Fruit fly (Drosophila melanogaster) whole organism, embryonic: Measurements from ENCODE around the gene CG7065.

ENCODE experiments used
- Atf-2 ChIP-seq: fragments of 200-800 bp; sonication (Bioruptor generic); optimal IDR thresholded peaks from 2 replicates; lab custom pipeline; 2016; ENCODE audit warnings: missing biosample characterization, missing genetic modification characterization
- Atf3 ChIP-seq: fragments of 200-800 bp; sonication (Bioruptor generic); optimal IDR thresholded peaks from 3 replicates; lab custom pipeline; 2016; ENCODE audit warnings: missing biosample characterization, missing genetic modification characterization
- CG10654 ChIP-seq: fragments of 200-800 bp; sonication (Bioruptor generic); optimal IDR thresholded peaks from 2 replicates; lab custom pipeline; 2016; ENCODE audit warnings: missing biosample characterization, missing genetic modification characterization
- CG15601 ChIP-seq: fragments of 200-800 bp; sonication (Bioruptor generic); optimal IDR thresholded peaks from 3 replicates; lab custom pipeline; 2019; ENCODE audit warnings: missing biosample characterization, mild to moderate bottlenecking, missing genetic modification characterization, moderate library complexity
- CG1603 ChIP-seq: fragments of 200-800 bp; sonication (Bioruptor generic); optimal IDR thresholded peaks from 2 replicates; lab custom pipeline; 2019; ENCODE audit warnings: missing biosample characterization, mild to moderate bottlenecking, missing genetic modification characterization, moderate library complexity
- CG17385 ChIP-seq: fragments of 200-800 bp; sonication (Bioruptor generic); optimal IDR thresholded peaks from 3 replicates; lab custom pipeline; 2018; ENCODE audit warnings: missing biosample characterization, mild to moderate bottlenecking, missing genetic modification characterization
- CG17802 ChIP-seq: fragments of 200-800 bp; sonication (Bioruptor generic); optimal IDR thresholded peaks from 2 replicates; lab custom pipeline; 2018; ENCODE audit warnings: missing biosample characterization, mild to moderate bottlenecking, missing genetic modification characterization, moderate library complexity
- CG1792 ChIP-seq: fragments of 200-800 bp; sonication (Bioruptor generic); optimal IDR thresholded peaks from 2 replicates; lab custom pipeline; 2016; ENCODE audit warnings: missing biosample characterization, missing genetic modification characterization
- CG1832 ChIP-seq: fragments of 200-800 bp; sonication (Bioruptor generic); optimal IDR thresholded peaks from 2 replicates; lab custom pipeline; 2017; ENCODE audit warnings: missing biosample characterization, mild to moderate bottlenecking, missing genetic modification characterization, inconsistent platforms
- CG18764 ChIP-seq: fragments of 200-800 bp; sonication (Bioruptor generic); optimal IDR thresholded peaks from 3 replicates; lab custom pipeline; 2016; ENCODE audit warnings: missing biosample characterization, missing genetic modification characterization
- CG2202 ChIP-seq: fragments of 200-800 bp; sonication (Bioruptor generic); optimal IDR thresholded peaks from 2 replicates; lab custom pipeline; 2018; ENCODE audit warnings: missing biosample characterization, mild to moderate bottlenecking, missing genetic modification characterization
- CG34224 ChIP-seq: fragments of 200-800 bp; sonication (Bioruptor generic); IDR thresholded peaks from 3 replicates; pipeline ENCODE4 v1.3.6; 2022; ENCODE audit warnings: missing biosample characterization, missing genetic modification characterization; ENCODE audit not compliant: partially characterized antibody
- CG34376 ChIP-seq: fragments of 200-800 bp; sonication (Bioruptor generic); optimal IDR thresholded peaks from 2 replicates; lab custom pipeline; 2018; ENCODE audit warnings: missing biosample characterization, mild to moderate bottlenecking, missing genetic modification characterization
- CG34422 ChIP-seq: fragments of 200-800 bp; sonication (Bioruptor generic); IDR thresholded peaks from 3 replicates; pipeline ENCODE4 v1.3.6; 2022; ENCODE audit warnings: missing biosample characterization, missing genetic modification characterization
- CG4424 ChIP-seq: fragments of 200-800 bp; sonication (Bioruptor generic); optimal IDR thresholded peaks from 3 replicates; lab custom pipeline; 2016; ENCODE audit warnings: missing biosample characterization, missing genetic modification characterization
- CG6683 ChIP-seq: fragments of 200-800 bp; sonication (Bioruptor generic); optimal IDR thresholded peaks from 2 replicates; lab custom pipeline; 2017; ENCODE audit warnings: missing biosample characterization, mild to moderate bottlenecking, missing genetic modification characterization, missing genetic modification reagents
- CG7357 ChIP-seq: fragments of 200-800 bp; sonication (Bioruptor generic); IDR thresholded peaks from 3 replicates; pipeline ENCODE4 v1.3.6; 2022; ENCODE audit warnings: missing biosample characterization, missing genetic modification characterization
- CG7556 ChIP-seq: fragments of 200-800 bp; sonication (Bioruptor generic); optimal IDR thresholded peaks from 2 replicates; lab custom pipeline; 2017; ENCODE audit warnings: missing biosample characterization, mild to moderate bottlenecking, missing genetic modification characterization
- Dll ChIP-seq: fragments of 200-800 bp; sonication (Bioruptor generic); IDR thresholded peaks from 4 replicates; pipeline ENCODE4 v1.3.6; 2022; ENCODE audit warnings: missing biosample characterization, missing genetic modification characterization; ENCODE audit not compliant: partially characterized antibody
- Elba2 ChIP-seq: fragments of 200-800 bp; sonication (Bioruptor generic); optimal IDR thresholded peaks from 3 replicates; lab custom pipeline; 2016; ENCODE audit warnings: missing biosample characterization, missing genetic modification characterization
- Fer3 ChIP-seq: fragments of 200-800 bp; sonication (Bioruptor generic); optimal IDR thresholded peaks from 2 replicates; lab custom pipeline; 2018; ENCODE audit warnings: missing biosample characterization, mild to moderate bottlenecking, missing genetic modification characterization, moderate library complexity
- H15 ChIP-seq: fragments of 200-800 bp; sonication (Bioruptor generic); IDR thresholded peaks from 3 replicates; pipeline ENCODE4 v1.3.6; 2022; ENCODE audit warnings: missing biosample characterization, missing genetic modification characterization
- HHEX ChIP-seq: fragments of 200-800 bp; sonication (Bioruptor generic); optimal IDR thresholded peaks from 3 replicates; lab custom pipeline; 2017; ENCODE audit warnings: missing biosample characterization, mild to moderate bottlenecking, missing genetic modification characterization, missing genetic modification reagents
- Hr78 ChIP-seq, 2 experiments: fragments of 200-800 bp in 1 of 2; fragments of >200 bp in 1 of 2; sonication (Bioruptor generic) in 1 of 2; optimal IDR thresholded peaks; 2 replicates each; lab custom pipeline; 2017 to 2019; ENCODE audit warnings: missing biosample characterization in 2 of 2, missing genetic modification characterization in 2 of 2, mild to moderate bottlenecking in 1 of 2, moderate library complexity in 1 of 2
- Meics ChIP-seq: fragments of 200-800 bp; sonication (Bioruptor generic); optimal IDR thresholded peaks from 2 replicates; lab custom pipeline; 2017; ENCODE audit warnings: missing biosample characterization, mild to moderate bottlenecking, missing genetic modification characterization
- Nf-YC ChIP-seq: fragments of 200-800 bp; optimal IDR thresholded peaks from 3 replicates; lab custom pipeline; 2019; ENCODE audit warnings: missing biosample characterization, mild to moderate bottlenecking, missing genetic modification characterization, moderate library complexity
- Oaz ChIP-seq: fragments of 200-800 bp; sonication (Bioruptor generic); IDR thresholded peaks from 2 replicates; pipeline ENCODE4 v1.3.6; 2022; ENCODE audit warnings: missing biosample characterization, missing genetic modification characterization
- Ravus ChIP-seq: fragments of 200-800 bp; sonication (Bioruptor generic); IDR thresholded peaks from 2 replicates; pipeline ENCODE4 v1.3.6; 2022; ENCODE audit warnings: missing biosample characterization, missing genetic modification characterization
- Usf ChIP-seq: fragments of 200-800 bp; sonication (Bioruptor generic); optimal IDR thresholded peaks from 2 replicates; lab custom pipeline; 2017; ENCODE audit warnings: missing genotype, missing biosample characterization, missing genetic modification characterization
- aop ChIP-seq: fragments of 200-800 bp; sonication (Bioruptor generic); IDR thresholded peaks from 2 replicates; pipeline ENCODE4 v1.3.6; 2022; ENCODE audit warnings: missing biosample characterization, missing genetic modification characterization
- ara ChIP-seq: fragments of 200-800 bp; sonication (Bioruptor generic); IDR thresholded peaks from 2 replicates; pipeline ENCODE4 v1.3.6; 2022; ENCODE audit warnings: missing biosample characterization, missing genetic modification characterization
- az2 ChIP-seq: fragments of 200-800 bp; sonication (Bioruptor generic); optimal IDR thresholded peaks from 3 replicates; lab custom pipeline; 2016; ENCODE audit warnings: missing biosample characterization, missing genetic modification characterization
- dmrt11E ChIP-seq: fragments of 200-800 bp; sonication (Bioruptor generic); optimal IDR thresholded peaks from 3 replicates; lab custom pipeline; 2018; ENCODE audit warnings: missing biosample characterization, mild to moderate bottlenecking, missing genetic modification characterization, moderate library complexity
- en ChIP-seq: fragments of 200-800 bp; sonication (Bioruptor generic); optimal IDR thresholded peaks from 2 replicates; lab custom pipeline; 2016; ENCODE audit warnings: missing biosample characterization, missing genetic modification characterization
- fru ChIP-seq: fragments of >200 bp; optimal IDR thresholded peaks from 2 replicates; lab custom pipeline; 2017
- gem ChIP-seq: fragments of 200-800 bp; sonication (Bioruptor generic); optimal IDR thresholded peaks from 2 replicates; lab custom pipeline; 2019; ENCODE audit warnings: missing biosample characterization, mild to moderate bottlenecking, missing genetic modification characterization, moderate library complexity
- gsb-n ChIP-seq: fragments of 200-800 bp; sonication (Bioruptor generic); optimal IDR thresholded peaks from 3 replicates; lab custom pipeline; 2018; ENCODE audit warnings: missing biosample characterization, mild to moderate bottlenecking, missing genetic modification characterization
- gt ChIP-seq: fragments of 200-800 bp; sonication (Bioruptor generic); IDR thresholded peaks from 2 replicates; pipeline ENCODE4 v1.3.6; 2022; ENCODE audit warnings: missing biosample characterization, missing genetic modification characterization
- hth ChIP-seq: fragments of >200 bp; optimal IDR thresholded peaks from 2 replicates; lab custom pipeline; 2017; ENCODE audit warnings: inconsistent platforms
- jing ChIP-seq: fragments of 200-800 bp; sonication (Bioruptor generic); optimal IDR thresholded peaks from 2 replicates; lab custom pipeline; 2018; ENCODE audit warnings: missing biosample characterization, mild to moderate bottlenecking, missing genetic modification characterization
- jumu ChIP-seq: fragments of 200-800 bp; sonication (Bioruptor generic); optimal IDR thresholded peaks from 3 replicates; lab custom pipeline; 2016; ENCODE audit warnings: missing biosample characterization, missing genetic modification characterization
- lbe ChIP-seq: fragments of 200-800 bp; sonication (Bioruptor generic); optimal IDR thresholded peaks from 2 replicates; lab custom pipeline; 2016; ENCODE audit warnings: missing biosample characterization, mild to moderate bottlenecking, missing genetic modification characterization
- maf-S ChIP-seq: fragments of 200-800 bp; sonication (Bioruptor generic); optimal IDR thresholded peaks from 2 replicates; lab custom pipeline; 2016; ENCODE audit warnings: missing biosample characterization, missing genetic modification characterization
- nerfin-1 ChIP-seq: fragments of 200-800 bp; sonication (Bioruptor generic); optimal IDR thresholded peaks from 3 replicates; lab custom pipeline; 2019; ENCODE audit warnings: missing biosample characterization, mild to moderate bottlenecking, missing genetic modification characterization, moderate library complexity
- otp ChIP-seq: fragments of 200-800 bp; sonication (Bioruptor generic); IDR thresholded peaks from 3 replicates; pipeline ENCODE4, ENCODE4 v1.3.6; 2022; ENCODE audit warnings: missing biosample characterization, missing genetic modification characterization
- salm ChIP-seq: fragments of 200-800 bp; sonication (Bioruptor generic); optimal IDR thresholded peaks from 2 replicates; lab custom pipeline; 2018; ENCODE audit warnings: missing biosample characterization, mild to moderate bottlenecking, missing genetic modification characterization
- sc ChIP-seq, 3 experiments: fragments of >200 bp in 2 of 3; fragments of 200-800 bp in 1 of 3; sonication (Bioruptor generic) in 1 of 3; optimal IDR thresholded peaks; 2 replicates in 2 of 3; 3 replicates in 1 of 3; lab custom pipeline; 2017; ENCODE audit warnings: mild to moderate bottlenecking in 1 of 3, missing biosample characterization in 1 of 3, missing genetic modification characterization in 1 of 3, missing genetic modification reagents in 1 of 3
- slbo ChIP-seq: fragments of 200-800 bp; sonication (Bioruptor generic); IDR thresholded peaks from 2 replicates; pipeline ENCODE4 v1.3.6; 2022; ENCODE audit warnings: missing biosample characterization, missing genetic modification characterization
- sqz ChIP-seq: fragments of 200-800 bp; sonication (Bioruptor generic); optimal IDR thresholded peaks from 3 replicates; lab custom pipeline; 2018; ENCODE audit warnings: missing biosample characterization, mild to moderate bottlenecking, missing genetic modification characterization
- tna ChIP-seq: fragments of 200-800 bp; sonication (Bioruptor generic); IDR thresholded peaks from 2 replicates; pipeline ENCODE4 v1.3.6; 2022; ENCODE audit warnings: missing biosample characterization, missing genetic modification characterization; ENCODE audit not compliant: partially characterized antibody
- wdn ChIP-seq: fragments of 200-800 bp; sonication (Bioruptor generic); IDR thresholded peaks from 2 replicates; pipeline ENCODE4 v1.3.6; 2022; ENCODE audit warnings: missing biosample characterization, missing genetic modification characterization

CG7065 gene

dm6 chrX:9141219-9141618 is 1.1 kb upstream of the CG7065 start (continued):
- TF ChIP-seq CG7357 (GFP tag; lab: Robert Waterston, UW): peak; percentile 72
- peak; percentile 55 for TF ChIP-seq CG15601 (tag; lab: Kevin White, UChicago)
- TF ChIP-seq wdn: peak; percentile 58; the same call in 1 of the 2 replicates
- TF ChIP-seq az2 (GFP tag; lab: Kevin White, UChicago): peak; percentile 75
- TF ChIP-seq CG18764 (GFP tag; lab: Kevin White, UChicago): peak; percentile 13
- TF ChIP-seq CG2202 (tag; lab: Kevin White, UChicago): peak; percentile 38
- TF ChIP-seq gsb-n (tag; lab: Kevin White, UChicago): peak; percentile 60
- TF ChIP-seq Ravus (GFP tag; lab: Robert Waterston, UW): peak; percentile 55
- TF ChIP-seq CG34376: peak; percentile 35
- TF ChIP-seq CG1603 (tag; lab: Kevin White, UChicago): peak; percentile 86
- TF ChIP-seq aop: 0 out of 2 replicates have a peak, but pooled peaks have one; percentile 65
- no peak for TF ChIP-seq CG17385 (GFP tag; lab: Kevin White, UChicago)
- peak; percentile 75 for TF ChIP-seq Oaz (GFP tag; lab: Robert Waterston, UW)
- peak; percentile 79 for TF ChIP-seq dmrt11E (tag; lab: Kevin White, UChicago)
- TF ChIP-seq CG7556: peak; percentile 61
- TF ChIP-seq Hr78 (GFP tag; optimal IDR thresholded peaks at IDR 0.05; lab: Kevin White, UChicago): no peak
- TF ChIP-seq fru (lab: Kevin White, UChicago): no peak
- TF ChIP-seq Atf-2 (GFP tag; lab: Kevin White, UChicago): peak; percentile 68
- TF ChIP-seq otp (GFP tag; lab: Robert Waterston, UW): peak; percentile 88
- TF ChIP-seq Dll: no peak
- peak; percentile 63 for TF ChIP-seq CG1792 (GFP tag; lab: Kevin White, UChicago)
- peak; percentile 85 for TF ChIP-seq gt (GFP tag; lab: Robert Waterston, UW)
- peak; percentile 65 for TF ChIP-seq jumu (GFP tag; lab: Kevin White, UChicago)
- peak; percentile 82 for TF ChIP-seq slbo
- peak; percentile 53 for TF ChIP-seq Fer3 (tag; lab: Kevin White, UChicago)
- TF ChIP-seq ara (GFP tag; lab: Robert Waterston, UW): peak; percentile 90
- TF ChIP-seq CG10654 (GFP tag; lab: Kevin White, UChicago): peak; percentile 64
- no peak for TF ChIP-seq sc (optimal IDR thresholded peaks at IDR 0.05; lab: Kevin White, UChicago)
- peak; percentile 40 for TF ChIP-seq sc (GFP tag; optimal IDR thresholded peaks at IDR 0.05; lab: Kevin White, UChicago)
- no peak for TF ChIP-seq lbe (GFP tag; lab: Kevin White, UChicago)
- TF ChIP-seq H15: peak; percentile 85
- TF ChIP-seq maf-S (GFP tag; lab: Kevin White, UChicago): peak; percentile 37
- peak; percentile 45 for TF ChIP-seq Atf3
- no peak for TF ChIP-seq CG1832 (GFP tag; lab: Kevin White, UChicago)
- TF ChIP-seq CG34224 (GFP tag; lab: Robert Waterston, UW): no peak
- peak; percentile 69 for TF ChIP-seq Meics (GFP tag; lab: Kevin White, UChicago)
- TF ChIP-seq en: no peak
- TF ChIP-seq CG34422 (GFP tag; lab: Robert Waterston, UW): peak; percentile 88
- peak; percentile 20 for TF ChIP-seq CG6683 (GFP tag; lab: Kevin White, UChicago)
- TF ChIP-seq salm (tag; lab: Kevin White, UChicago): peak; percentile 18
- TF ChIP-seq Elba2: no peak
- TF ChIP-seq jing (GFP tag; lab: Kevin White, UChicago): peak; percentile 43
- peak; percentile 77 for TF ChIP-seq gem
- TF ChIP-seq Nf-YC (tag; lab: Kevin White, UChicago): peak; percentile 47
- TF ChIP-seq tna (GFP tag; lab: Robert Waterston, UW): no peak
- peak; percentile 42 for TF ChIP-seq Usf (GFP tag; lab: Kevin White, UChicago)
- peak; percentile 75 for TF ChIP-seq CG4424 (GFP tag; lab: Kevin White, UChicago)
- no peak for TF ChIP-seq hth (lab: Kevin White, UChicago)
- TF ChIP-seq nerfin-1 (tag; lab: Kevin White, UChicago): peak; percentile 93
- TF ChIP-seq CG17802 (tag; lab: Kevin White, UChicago): peak; percentile 43
- peak; percentile 7 for TF ChIP-seq sqz (GFP tag; lab: Kevin White, UChicago)
- peak; percentile 75 for TF ChIP-seq HHEX (GFP tag; lab: Kevin White, UChicago)
